Fruit fly (Drosophila melanogaster): ENCODE measurements around the gene CG6675.

CG6675 gene

dm6 chr2L:22108664-22109063 is at the start of gene CG6675:
Gene CG6675 (plus strand): TSS chr2L:22108964.
- TF ChIP-seq kay (GFP tag; ENCODE audit: borderline replicate concordance) (peak; percentile 59), CG7045 (GFP tag; optimal IDR thresholded peaks at IDR 0.05) (peak; percentile 43), cic (GFP tag; optimal IDR thresholded peaks at IDR 0.05) (no peak), toe (GFP tag; optimal IDR thresholded peaks at IDR 0.05) (no peak), CG7101 (tag; optimal IDR thresholded peaks at IDR 0.05) (no peak), cnc (optimal IDR thresholded peaks at IDR 0.05) (no peak), CG5204 (GFP tag; optimal IDR thresholded peaks at IDR 0.05) (peak; percentile 20), ovo (GFP tag; optimal IDR thresholded peaks at IDR 0.05) (no peak)

DNA sequence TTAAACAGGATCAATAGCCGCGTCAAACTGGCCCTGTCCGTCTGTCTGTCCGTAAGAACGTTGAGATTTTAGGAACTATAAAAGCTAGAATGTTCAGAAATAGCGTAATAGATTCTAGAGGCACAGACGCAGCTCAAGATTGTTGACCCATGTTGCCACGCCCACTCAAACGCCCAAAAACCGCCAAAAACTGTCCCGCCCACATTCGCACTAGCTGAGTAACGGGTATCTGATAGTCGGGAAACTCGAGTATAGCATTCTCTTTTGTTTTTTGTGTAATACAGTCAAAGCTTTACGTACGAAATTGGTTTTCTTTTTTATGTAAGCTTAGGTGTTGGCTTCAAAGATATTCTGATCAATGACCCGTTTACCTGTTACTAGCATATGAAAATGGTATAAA is 48.9 kb upstream of the CG6675 start:
- TF ChIP-seq ovo (GFP tag; optimal IDR thresholded peaks at IDR 0.05): no peak
- TF ChIP-seq CG11617 (GFP tag; optimal IDR thresholded peaks at IDR 0.05): no peak
- TF ChIP-seq kay (GFP tag; ENCODE audit: borderline replicate concordance): no peak

DNA sequence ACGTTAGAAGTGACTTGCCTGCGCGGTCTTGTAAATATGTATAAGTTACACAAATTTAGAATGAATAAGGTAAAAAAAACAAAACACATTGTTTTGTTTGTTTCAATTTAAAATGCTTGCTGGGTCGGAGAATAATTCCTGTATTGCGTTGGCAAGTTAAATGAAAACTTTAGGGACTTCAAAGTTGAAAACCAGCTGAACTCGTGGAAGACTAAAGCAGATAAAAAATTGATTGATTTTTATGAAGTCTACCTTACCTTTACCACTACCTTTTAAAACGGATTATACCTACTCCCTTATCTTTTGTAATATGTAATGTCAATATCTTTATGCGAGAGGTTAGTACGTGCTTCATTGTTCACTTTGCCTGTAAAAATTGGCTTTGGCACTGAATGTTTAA is 43.5 kb upstream of the CG6675 start, which contains the start of gene CG42597:
Gene CG42597 (minus strand): TSS at position 101 of the 400 bp plus-strand sequence.
- TF ChIP-seq CG7101 (tag; optimal IDR thresholded peaks at IDR 0.05) (no peak), tj (GFP tag; optimal IDR thresholded peaks at IDR 0.05) (no peak), CG11617 (GFP tag; optimal IDR thresholded peaks at IDR 0.05) (no peak), CG12768 (GFP tag; optimal IDR thresholded peaks at IDR 0.05) (no peak), Crg-1 (GFP tag; optimal IDR thresholded peaks at IDR 0.05) (no peak), pad (GFP tag; optimal IDR thresholded peaks at IDR 0.05) (no peak), cic (GFP tag; optimal IDR thresholded peaks at IDR 0.05) (no peak)

DNA sequence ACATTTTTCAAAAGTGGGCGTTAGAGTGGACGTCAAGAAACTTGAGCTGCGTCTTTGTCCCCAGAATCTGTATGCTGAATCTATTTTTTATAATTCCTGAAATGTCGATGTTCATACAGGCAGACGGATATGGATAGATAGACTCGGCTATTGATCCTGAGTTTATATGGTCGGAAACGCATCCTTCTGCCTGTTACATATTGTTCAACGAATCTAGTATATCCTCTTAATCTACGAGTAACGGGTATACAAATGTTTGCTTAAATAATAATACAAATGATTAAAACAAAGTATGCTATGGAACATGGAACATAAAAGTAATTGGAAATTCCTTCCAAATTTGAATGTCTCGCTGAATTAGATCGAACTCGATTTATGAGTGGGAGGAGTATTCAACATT is 37.9 kb upstream of the CG6675 start, which contains the start of gene tplus3a:
Gene tplus3a (plus strand): TSS at position 301 of the 400 bp plus-strand sequence.
- TF ChIP-seq pad (GFP tag; optimal IDR thresholded peaks at IDR 0.05) (no peak), ovo (GFP tag; optimal IDR thresholded peaks at IDR 0.05) (no peak), CG12768 (GFP tag; optimal IDR thresholded peaks at IDR 0.05) (no peak), toe (GFP tag; optimal IDR thresholded peaks at IDR 0.05) (no peak), CG7101 (tag; optimal IDR thresholded peaks at IDR 0.05) (no peak), CG7045 (GFP tag; optimal IDR thresholded peaks at IDR 0.05) (no peak), tj (GFP tag; optimal IDR thresholded peaks at IDR 0.05) (no peak), CG5204 (GFP tag; optimal IDR thresholded peaks at IDR 0.05) (no peak), CG14711 (tag; optimal IDR thresholded peaks at IDR 0.05) (no peak)

DNA sequence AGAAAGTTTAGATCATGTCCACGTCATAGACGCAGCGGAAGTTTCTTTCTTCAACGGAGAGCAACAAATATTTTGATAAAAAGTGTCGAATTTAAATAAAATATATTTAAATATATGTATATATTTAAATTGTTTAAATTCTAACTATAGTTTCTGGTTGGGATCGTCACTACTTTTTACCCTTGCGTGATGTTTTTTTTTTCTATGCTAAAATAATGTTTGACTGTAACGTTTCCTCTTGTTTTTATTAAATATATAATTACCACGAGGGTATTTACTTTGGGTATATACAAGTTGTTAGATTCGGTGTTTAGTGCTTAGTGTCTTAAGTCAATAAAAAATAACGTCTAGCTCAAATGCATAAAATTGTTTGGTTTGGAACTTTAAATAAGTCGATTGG is 29.4 kb upstream of the CG6675 start, which contains the start of gene ttm3:
Gene ttm3 (plus strand): TSS at position 301 of the 400 bp plus-strand sequence.
- TF ChIP-seq bab1 (GFP tag; optimal IDR thresholded peaks at IDR 0.05) (no peak), CG7101 (tag; optimal IDR thresholded peaks at IDR 0.05) (no peak), CG7045 (GFP tag; optimal IDR thresholded peaks at IDR 0.05) (no peak), CG5204 (GFP tag; optimal IDR thresholded peaks at IDR 0.05) (no peak), ovo (GFP tag; optimal IDR thresholded peaks at IDR 0.05) (no peak), cic (GFP tag; optimal IDR thresholded peaks at IDR 0.05) (no peak), CG12768 (GFP tag; optimal IDR thresholded peaks at IDR 0.05) (no peak)

dm6 chr2L:22104301-22104700 is 4.5 kb upstream of the CG6675 start, which contains the start of gene tplus3b:
Gene tplus3b (minus strand): TSS chr2L:22104401.
- TF ChIP-seq bab1 (GFP tag; optimal IDR thresholded peaks at IDR 0.05) (no peak), Crg-1 (GFP tag; optimal IDR thresholded peaks at IDR 0.05) (no peak), pad (GFP tag; optimal IDR thresholded peaks at IDR 0.05) (no peak), Clk (GFP tag; optimal IDR thresholded peaks at IDR 0.05) (no peak), tj (GFP tag; optimal IDR thresholded peaks at IDR 0.05) (no peak), cic (GFP tag; optimal IDR thresholded peaks at IDR 0.05) (no peak), CG33017 (tag; optimal IDR thresholded peaks at IDR 0.05) (no peak)

dm6 chr2L:22105412-22105811 is 3.4 kb upstream of the CG6675 start, which contains the start of gene CG15219:
Gene CG15219 (minus strand): TSS chr2L:22105512.
- TF ChIP-seq CG14711 (tag; optimal IDR thresholded peaks at IDR 0.05) (no peak), toe (GFP tag; optimal IDR thresholded peaks at IDR 0.05) (no peak), Crg-1 (GFP tag; optimal IDR thresholded peaks at IDR 0.05) (no peak), Mnt (GFP tag; optimal IDR thresholded peaks at IDR 0.05) (no peak), CG33017 (tag; optimal IDR thresholded peaks at IDR 0.05) (no peak), Clk (GFP tag; optimal IDR thresholded peaks at IDR 0.05) (no peak), pad (GFP tag; optimal IDR thresholded peaks at IDR 0.05) (no peak), CG7045 (GFP tag; optimal IDR thresholded peaks at IDR 0.05) (no peak), ovo (GFP tag; optimal IDR thresholded peaks at IDR 0.05) (no peak)

- TF ChIP-seq CG11617 (GFP tag; optimal IDR thresholded peaks at IDR 0.05) (no peak), ovo (GFP tag; optimal IDR thresholded peaks at IDR 0.05) (no peak), Crg-1 (GFP tag; optimal IDR thresholded peaks at IDR 0.05) (no peak), CG12768 (GFP tag; optimal IDR thresholded peaks at IDR 0.05) (no peak), CG5204 (GFP tag; optimal IDR thresholded peaks at IDR 0.05) (no peak), cnc (optimal IDR thresholded peaks at IDR 0.05) (no peak)
Observed at dm6 chr2L:22107204-22107603, 1.6 kb upstream of the CG6675 start, which contains the start of gene CG10834. Gene CG10834 (minus strand): TSS chr2L:22107304.

Data from whole organism, adult.